Fruit fly (Drosophila melanogaster) whole organism, embryonic: ENCODE data around the gene CG32260.

ENCODE experiments used
- CG12155 ChIP-seq: fragments of 200-800 bp; sonication (Bioruptor generic); optimal IDR thresholded peaks from 3 replicates; lab custom pipeline; 2016; ENCODE audit warnings: missing biosample characterization, missing genetic modification characterization
- CG43689 ChIP-seq: fragments of 200-800 bp; sonication (Bioruptor generic); IDR thresholded peaks from 2 replicates; pipeline ENCODE4 v1.3.6; 2022; ENCODE audit warnings: missing biosample characterization, missing genetic modification characterization
- Fer3 ChIP-seq: fragments of 200-800 bp; sonication (Bioruptor generic); optimal IDR thresholded peaks from 2 replicates; lab custom pipeline; 2018; ENCODE audit warnings: missing biosample characterization, mild to moderate bottlenecking, missing genetic modification characterization, moderate library complexity
- Lpt ChIP-seq: fragments of >200 bp; optimal IDR thresholded peaks from 2 replicates; lab custom pipeline; 2018; ENCODE audit warnings: missing biosample characterization, missing genetic modification characterization
- NC2α ChIP-seq: fragments of 200-800 bp; sonication (Bioruptor generic); optimal IDR thresholded peaks from 2 replicates; lab custom pipeline; 2016; ENCODE audit warnings: missing biosample characterization, missing genetic modification characterization
- Rx ChIP-seq: fragments of 200-800 bp; sonication (Bioruptor generic); IDR thresholded peaks from 2 replicates; pipeline ENCODE4 v1.3.6; 2022; ENCODE audit warnings: missing biosample characterization, missing genetic modification characterization
- abd-A ChIP-seq: fragments of 200-800 bp; sonication (Bioruptor generic); optimal IDR thresholded peaks from 3 replicates; lab custom pipeline; 2019; ENCODE audit warnings: missing biosample characterization, mild to moderate bottlenecking, missing genetic modification characterization, moderate library complexity
- al ChIP-seq: fragments of 200-800 bp; sonication (Bioruptor generic); IDR thresholded peaks from 2 replicates; pipeline ENCODE4 v1.3.6; 2022; ENCODE audit warnings: missing biosample characterization, missing genetic modification characterization
- ase ChIP-seq: fragments of 200-800 bp; sonication (Bioruptor generic); IDR thresholded peaks from 3 replicates; pipeline ENCODE4 v1.3.6; 2022; ENCODE audit warnings: missing biosample characterization, missing genetic modification characterization
- h ChIP-seq: fragments of >200 bp; optimal IDR thresholded peaks from 2 replicates; lab custom pipeline; 2017
- wdn ChIP-seq: fragments of 200-800 bp; sonication (Bioruptor generic); IDR thresholded peaks from 2 replicates; pipeline ENCODE4 v1.3.6; 2022; ENCODE audit warnings: missing biosample characterization, missing genetic modification characterization

- TF ChIP-seq NC2α (no peak), h (no peak), al (GFP tag; lab: Robert Waterston, UW) (no peak), Lpt (GFP tag; lab: Kevin White, UChicago) (no peak), CG12155 (GFP tag; lab: Kevin White, UChicago) (no peak), Fer3 (tag; lab: Kevin White, UChicago) (no peak), ase (GFP tag; lab: Robert Waterston, UW) (no peak), CG43689 (GFP tag; lab: Robert Waterston, UW) (no peak), Rx (no peak), abd-A (tag; lab: Kevin White, UChicago) (no peak), wdn (GFP tag; lab: Robert Waterston, UW) (no peak)
These were observed 49.4 kb upstream of the CG32260 start, which contains the start of gene CG14990 for dm6 chr3L:4092705-4093257.
